Worm (Caenorhabditis elegans) whole organism, midembryonic: Measurements from ENCODE around the gene AC3.5.

Experiments
- T22C8.4 ChIP-seq: fragments of 200-800 bp; sonication (Bioruptor generic); IDR thresholded peaks from 2 replicates; pipeline ENCODE4 v1.3.6; 2022; ENCODE audit warnings: missing genetic modification characterization, missing compliant biosample characterization
- cog-1 ChIP-seq: sonication (generic microtip); optimal IDR thresholded peaks from 2 replicates; lab custom pipeline; 2016; ENCODE audit warnings: missing genetic modification characterization, missing compliant biosample characterization
- flt-1 ChIP-seq: fragments of 200-800 bp; sonication (Bioruptor generic); IDR thresholded peaks from 2 replicates; pipeline ENCODE4 v1.3.6; 2022; ENCODE audit warnings: missing genetic modification characterization, missing compliant biosample characterization
- klf-2 ChIP-seq: fragments of 200-800 bp; sonication (Bioruptor generic); conservative IDR thresholded peaks from 2 replicates; pipeline ENCODE4 v1.3.6; 2022; ENCODE audit warnings: missing genetic modification reagents, missing genetic modification characterization, missing compliant biosample characterization
- med-1 ChIP-seq: sonication (generic microtip); optimal IDR thresholded peaks from 2 replicates; lab custom pipeline; 2017; ENCODE audit warnings: missing genetic modification characterization, mild to moderate bottlenecking, missing compliant biosample characterization, antibody characterized with exemption, missing genetic modification reagents; ENCODE audit not compliant: insufficient read depth
- ref-1 ChIP-seq: fragments of 200-800 bp; sonication (Bioruptor generic); conservative IDR thresholded peaks from 2 replicates; pipeline ENCODE4 v1.3.6; 2022; ENCODE audit warnings: missing genetic modification reagents, missing genetic modification characterization, missing compliant biosample characterization
- tab-1 ChIP-seq: fragments of 200-800 bp; sonication (Bioruptor generic); IDR thresholded peaks from 2 replicates; pipeline ENCODE4 v1.3.6; 2022; ENCODE audit warnings: missing genetic modification characterization, missing compliant biosample characterization
- ztf-23 ChIP-seq: fragments of 200-800 bp; sonication (Bioruptor generic); IDR thresholded peaks from 2 replicates; pipeline ENCODE4 v1.3.6; 2022; ENCODE audit warnings: missing genetic modification reagents, missing genetic modification characterization, missing compliant biosample characterization
- ztf-29 ChIP-seq: fragments of 200-800 bp; sonication (Bioruptor generic); IDR thresholded peaks from 2 replicates; pipeline ENCODE4 v1.3.6; 2022; ENCODE audit warnings: missing genetic modification reagents, missing genetic modification characterization, missing compliant biosample characterization

The AC3.5 gene

DNA sequence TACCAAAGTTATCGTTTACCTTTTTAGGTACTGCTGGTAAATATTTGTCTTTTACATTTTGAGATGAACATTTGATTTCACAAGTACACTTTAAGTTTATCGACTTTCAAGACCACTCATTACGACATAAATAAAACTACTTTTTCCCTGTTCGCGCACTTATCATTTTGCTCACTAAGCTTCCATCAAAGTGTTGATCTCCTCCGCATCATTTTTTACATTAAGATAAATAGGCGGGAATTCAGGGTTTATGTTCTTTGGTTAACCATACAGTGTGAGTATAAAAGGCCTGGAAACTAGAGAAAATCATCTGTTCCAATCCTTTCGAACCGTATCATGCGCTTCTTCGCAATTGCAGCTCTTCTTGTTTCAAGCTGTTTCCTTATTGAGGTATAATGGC lies 6.2 kb upstream of the AC3.5 start, which contains the start of gene pqn-2:
pqn-2 (plus strand) TSS at position 301 of the 400 bp plus-strand sequence.
- TF ChIP-seq ztf-29, result no peak
- no peak for TF ChIP-seq ztf-23 (GFP tag; lab: Robert Waterston, UW)

DNA sequence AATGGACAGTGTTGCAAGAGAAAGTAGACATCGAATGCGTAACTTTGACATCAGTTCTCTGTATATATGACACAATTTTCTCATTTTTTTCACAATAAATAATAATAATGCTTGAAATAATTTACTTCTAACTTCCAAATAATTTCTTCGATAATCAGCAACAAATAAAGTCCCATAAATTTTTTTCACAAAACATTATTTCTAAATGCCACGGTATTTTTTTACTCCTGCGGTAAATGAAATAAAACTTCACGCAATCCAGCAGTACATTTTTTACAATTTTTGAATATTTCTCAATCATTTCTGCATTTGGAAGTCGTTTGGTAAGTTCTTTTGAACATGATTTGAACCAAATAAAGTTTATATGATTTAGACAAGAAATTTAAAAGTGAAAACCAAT lies 4.4 kb upstream of the AC3.5 start, which contains the start of gene spe-10:
spe-10 (plus strand) TSS at position 301 of the 400 bp plus-strand sequence.
- TF ChIP-seq med-1 (GFP tag; lab: Kevin White, UChicago) (no peak), klf-2 (GFP tag; lab: Robert Waterston, UW) (no peak), ztf-29 (no peak), ztf-23 (GFP tag; lab: Robert Waterston, UW) (no peak), T22C8.4 (GFP tag; lab: Robert Waterston, UW) (no peak), tab-1 (GFP tag; lab: Robert Waterston, UW) (no peak), ref-1 (GFP tag; lab: Robert Waterston, UW) (no peak), flt-1 (no peak), cog-1 (tag; lab: Kevin White, UChicago) (no peak)

DNA sequence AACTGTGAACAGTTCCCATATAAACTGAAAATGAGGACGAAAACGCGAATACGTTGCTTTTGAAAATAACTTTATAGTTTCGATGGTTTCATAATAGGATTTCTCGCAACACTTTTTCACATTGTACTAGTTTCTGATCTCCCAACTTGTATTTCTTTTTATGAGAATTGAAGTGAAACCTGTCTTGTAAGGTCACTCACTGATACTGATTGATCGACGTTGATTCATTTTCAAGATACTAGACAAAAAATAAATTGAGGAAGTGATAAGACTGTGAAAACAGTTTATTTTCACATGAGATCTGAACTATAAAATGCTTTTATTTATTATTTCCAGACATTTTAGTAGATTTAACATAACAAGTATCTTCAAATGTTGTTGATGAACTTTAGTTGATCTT lies 915 bp upstream of the AC3.5 start:
- TF ChIP-seq cog-1 (tag; lab: Kevin White, UChicago) (no peak), klf-2 (GFP tag; lab: Robert Waterston, UW) (no peak), ztf-23 (GFP tag; lab: Robert Waterston, UW) (no peak), med-1 (GFP tag; lab: Kevin White, UChicago) (no peak), tab-1 (GFP tag; lab: Robert Waterston, UW) (no peak), flt-1 (no peak), ztf-29 (no peak), ref-1 (GFP tag; lab: Robert Waterston, UW) (no peak), T22C8.4 (GFP tag; lab: Robert Waterston, UW) (no peak)

ce11 chrV:10393708-10394107 lies 5.4 kb downstream of the AC3.5 start:
- TF ChIP-seq tab-1 (GFP tag; lab: Robert Waterston, UW), result no peak
- TF ChIP-seq ref-1 (GFP tag; lab: Robert Waterston, UW), result no peak
- no peak for TF ChIP-seq ztf-23 (GFP tag; lab: Robert Waterston, UW)
- no peak for TF ChIP-seq med-1 (GFP tag; lab: Kevin White, UChicago)
- no peak for TF ChIP-seq klf-2 (GFP tag; lab: Robert Waterston, UW)
- TF ChIP-seq cog-1 (tag; lab: Kevin White, UChicago), result no peak
- no peak for TF ChIP-seq flt-1
- no peak for TF ChIP-seq T22C8.4 (GFP tag; lab: Robert Waterston, UW)
- TF ChIP-seq ztf-29, result no peak

ce11 chrV:10395173-10395766 lies 6.9 kb downstream of the AC3.5 start, which contains the start of the genes col-151 and ugt-1:
col-151 (minus strand) TSS chrV:10395223.
ugt-1 (plus strand) TSS chrV:10395663.
- TF ChIP-seq ref-1 (GFP tag; lab: Robert Waterston, UW) (no peak), cog-1 (tag; lab: Kevin White, UChicago) (no peak), flt-1 (no peak), tab-1 (GFP tag; lab: Robert Waterston, UW) (no peak), ztf-29 (no peak), ztf-23 (GFP tag; lab: Robert Waterston, UW) (no peak), klf-2 (GFP tag; lab: Robert Waterston, UW) (no peak), T22C8.4 (GFP tag; lab: Robert Waterston, UW) (no peak), med-1 (GFP tag; lab: Kevin White, UChicago) (no peak)

- TF ChIP-seq cog-1 (tag; lab: Kevin White, UChicago) (no peak), tab-1 (GFP tag; lab: Robert Waterston, UW) (no peak), flt-1 (no peak), med-1 (GFP tag; lab: Kevin White, UChicago) (no peak), T22C8.4 (GFP tag; lab: Robert Waterston, UW) (no peak), ref-1 (GFP tag; lab: Robert Waterston, UW) (no peak), ztf-29 (no peak)
Measured at ce11 chrV:10398431-10398830, 10.1 kb downstream of the AC3.5 start, which contains the start of gene ugt-2. ugt-2 (plus strand) TSS chrV:10398801.

- no peak for TF ChIP-seq tab-1 (GFP tag; lab: Robert Waterston, UW)
- no peak for TF ChIP-seq ref-1 (GFP tag; lab: Robert Waterston, UW)
- TF ChIP-seq klf-2 (GFP tag; lab: Robert Waterston, UW), result no peak
- no peak for TF ChIP-seq med-1 (GFP tag; lab: Kevin White, UChicago)
- no peak for TF ChIP-seq T22C8.4 (GFP tag; lab: Robert Waterston, UW)
- TF ChIP-seq cog-1 (tag; lab: Kevin White, UChicago), result no peak
- TF ChIP-seq flt-1, result no peak
- TF ChIP-seq ztf-23 (GFP tag; lab: Robert Waterston, UW), result no peak
- no peak for TF ChIP-seq ztf-29
Measured at ce11 chrV:10399290-10399689, 11.0 kb downstream of the AC3.5 start.

ce11 chrV:10402804-10403203 lies 14.5 kb downstream of the AC3.5 start, which contains the start of gene F15H10.8:
F15H10.8 (minus strand) TSS chrV:10402904.
- TF ChIP-seq T22C8.4 (GFP tag; lab: Robert Waterston, UW) (no peak), ztf-29 (no peak), ztf-23 (GFP tag; lab: Robert Waterston, UW) (no peak), ref-1 (GFP tag; lab: Robert Waterston, UW) (no peak), cog-1 (tag; lab: Kevin White, UChicago) (no peak), klf-2 (GFP tag; lab: Robert Waterston, UW) (no peak), tab-1 (GFP tag; lab: Robert Waterston, UW) (no peak), med-1 (GFP tag; lab: Kevin White, UChicago) (no peak), flt-1 (no peak)

- TF ChIP-seq med-1 (GFP tag; lab: Kevin White, UChicago) (no peak), ref-1 (GFP tag; lab: Robert Waterston, UW) (no peak), klf-2 (GFP tag; lab: Robert Waterston, UW) (no peak)
Measured at ce11 chrV:10404701-10405100, 16.4 kb downstream of the AC3.5 start.
